Fruit fly (Drosophila melanogaster): ENCODE data around the gene CG3630.

DNA sequence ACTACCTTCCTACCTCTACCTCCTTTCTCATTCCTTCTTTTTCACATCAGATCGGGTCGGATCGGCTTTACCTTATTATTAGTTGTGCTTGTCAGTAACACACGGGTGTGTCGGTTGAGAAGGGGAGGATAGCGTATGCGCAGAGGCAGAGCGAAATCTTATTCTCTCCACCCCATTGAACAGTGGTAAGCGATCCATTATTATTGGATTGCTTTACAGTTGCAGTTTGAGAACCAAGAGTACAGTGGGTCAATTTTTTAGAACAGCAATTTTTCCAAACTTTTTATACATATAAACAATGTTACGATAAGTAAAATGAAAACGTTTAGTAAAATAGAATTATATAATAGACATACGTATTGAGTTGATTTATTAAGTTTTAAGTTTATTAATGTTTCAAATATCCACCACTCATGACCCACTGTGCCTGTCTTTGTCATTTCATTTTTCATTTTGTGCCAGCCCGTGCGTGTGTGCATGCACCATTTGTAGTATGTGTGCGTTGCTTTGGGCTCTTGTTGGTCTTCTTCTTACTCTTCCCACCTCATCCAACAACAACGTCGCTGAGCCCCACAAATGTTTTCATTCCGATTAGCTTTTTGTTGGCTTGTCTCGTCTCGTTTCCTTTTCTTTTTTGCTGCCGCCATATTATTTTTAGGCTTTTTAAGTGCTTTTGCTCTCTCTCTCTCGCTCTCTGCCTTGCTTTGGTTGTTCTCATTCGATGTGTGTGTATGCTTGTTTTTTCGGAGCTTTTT, 24.2 kb upstream of the CG3630 start:
- TF ChIP-seq CG8478 (optimal IDR thresholded peaks at IDR 0.05) (no peak), CTCF (optimal IDR thresholded peaks at IDR 0.05) (no peak)
